Worm (Caenorhabditis elegans): ENCODE measurements around the gene viro-2.

ce11 chrIII:7167568-7167937 lies 38.9 kb downstream of the viro-2 start, which contains the start of gene acs-4:
- TF ChIP-seq elt-2 (tag; optimal IDR thresholded peaks at IDR 0.05) (no peak), unc-86 (tag; optimal IDR thresholded peaks at IDR 0.05) (no peak), rnt-1 (tag; optimal IDR thresholded peaks at IDR 0.05) (no peak), syd-9 (tag; optimal IDR thresholded peaks at IDR 0.05) (no peak), pqm-1 (tag; optimal IDR thresholded peaks at IDR 0.05) (no peak), pha-4 (tag; optimal IDR thresholded peaks at IDR 0.05) (no peak)

Measured in whole organism, late embryonic.